Worm (Caenorhabditis elegans) whole organism, L4 larva: ENCODE measurements around the gene srh-15.

ENCODE experiments used
- T20F7.1 ChIP-seq: fragments of 200-800 bp; sonication (Bioruptor generic); optimal IDR thresholded peaks from 2 replicates; lab custom pipeline; 2018; ENCODE audit warnings: mild to moderate bottlenecking, missing genetic modification characterization, missing compliant biosample characterization
- Y48G9A.11 ChIP-seq: fragments of 200-800 bp; sonication (Bioruptor generic); IDR thresholded peaks from 2 replicates; pipeline ENCODE4 v1.3.6; 2022; ENCODE audit warnings: missing genetic modification reagents, missing genetic modification characterization, missing compliant biosample characterization
- Y75B8A.6 ChIP-seq: fragments of 200-800 bp; sonication (Bioruptor generic); IDR thresholded peaks from 2 replicates; pipeline ENCODE4 v1.3.6; 2022; ENCODE audit warnings: missing genetic modification reagents, missing genetic modification characterization, missing compliant biosample characterization
- ZK546.5 ChIP-seq, 2 experiments: sonication (generic microtip); optimal IDR thresholded peaks; 2 replicates each; lab custom pipeline; 2017; ENCODE audit warnings: missing biosample characterization in 2 of 2, missing genetic modification characterization in 2 of 2
- aha-1 ChIP-seq: fragments of 150-350 bp; peaks from one replicate; lab custom pipeline; 2014; ENCODE audit warnings: missing biosample characterization, missing genetic modification characterization
- arid-1 ChIP-seq: fragments of 200-800 bp; sonication (Bioruptor generic); conservative IDR thresholded peaks from 2 replicates; pipeline ENCODE4 v1.3.6; 2022; ENCODE audit warnings: missing genetic modification reagents, missing genetic modification characterization, missing compliant biosample characterization
- attf-4 ChIP-seq: sonication (generic microtip); optimal IDR thresholded peaks from 3 replicates; lab custom pipeline; 2017; ENCODE audit warnings: missing biosample characterization, missing genetic modification characterization
- ceh-44 ChIP-seq: fragments of 200-800 bp; sonication (Bioruptor generic); IDR thresholded peaks from 2 replicates; pipeline ENCODE4 v1.3.6; 2022; ENCODE audit warnings: missing genetic modification reagents, missing genetic modification characterization, missing compliant biosample characterization
- ctbp-1 ChIP-seq: fragments of 200-800 bp; sonication (Bioruptor generic); IDR thresholded peaks from 2 replicates; pipeline ENCODE4 v1.3.6; 2022; ENCODE audit warnings: missing genetic modification reagents, missing genetic modification characterization, missing compliant biosample characterization
- daf-12 ChIP-seq: fragments of 150-350 bp; optimal IDR thresholded peaks from 2 replicates; lab custom pipeline; 2014; ENCODE audit warnings: missing biosample characterization, missing genetic modification reagents, missing genetic modification characterization
- daf-16 ChIP-seq, 3 experiments: sonication (generic microtip); optimal IDR thresholded peaks; 2 replicates each; lab custom pipeline; 2016 to 2017; ENCODE audit warnings: missing genetic modification characterization in 3 of 3, missing genetic modification reagents in 3 of 3, mild to moderate bottlenecking in 2 of 3, missing compliant biosample characterization in 2 of 3, missing biosample characterization in 1 of 3, moderate library complexity in 1 of 3
- daf-19 ChIP-seq: fragments of 200-800 bp; sonication (Bioruptor generic); conservative IDR thresholded peaks from 2 replicates; pipeline ENCODE4 v1.3.6; 2022; ENCODE audit warnings: missing genetic modification characterization, missing compliant biosample characterization
- fkh-10 ChIP-seq: fragments of 150-350 bp; optimal IDR thresholded peaks from 2 replicates; lab custom pipeline; 2014; ENCODE audit warnings: missing biosample characterization, missing genetic modification reagents, missing genetic modification characterization
- hif-1 ChIP-seq, 2 experiments: sonication (generic microtip); optimal IDR thresholded peaks; 2 replicates each; lab custom pipeline; 2016 to 2017; ENCODE audit warnings: missing compliant biosample characterization in 2 of 2, missing genetic modification characterization in 2 of 2, missing genetic modification reagents in 2 of 2, missing genotype in 2 of 2, mild to moderate bottlenecking in 1 of 2
- hlh-30 ChIP-seq: sonication (generic microtip); optimal IDR thresholded peaks from 2 replicates; lab custom pipeline; 2017; ENCODE audit warnings: antibody characterized with exemption, mild to moderate bottlenecking, missing genetic modification characterization, missing compliant biosample characterization; ENCODE audit not compliant: insufficient read depth
- lin-1 ChIP-seq: fragments of 200-800 bp; sonication (Bioruptor generic); IDR thresholded peaks from 2 replicates; pipeline ENCODE4 v1.3.6; 2022; ENCODE audit warnings: missing genetic modification reagents, missing genetic modification characterization, missing compliant biosample characterization
- lin-38 ChIP-seq: fragments of 200-800 bp; sonication (Bioruptor generic); IDR thresholded peaks from 2 replicates; pipeline ENCODE4 v1.3.6; 2022; ENCODE audit warnings: missing genetic modification reagents, missing genetic modification characterization, missing compliant biosample characterization
- madf-5 ChIP-seq, 2 experiments: fragments of 200-800 bp; sonication (Bioruptor generic); IDR thresholded peaks; 2 replicates each; pipeline ENCODE4 v1.3.6; 2022; ENCODE audit warnings: missing compliant biosample characterization in 2 of 2, missing genetic modification characterization in 2 of 2
- mdt-29 ChIP-seq: fragments of 200-800 bp; sonication (Bioruptor generic); IDR thresholded peaks from 2 replicates; pipeline ENCODE4 v1.3.6; 2022; ENCODE audit warnings: missing genetic modification reagents, missing genetic modification characterization, missing compliant biosample characterization
- mes-2 ChIP-seq: sonication (generic microtip); optimal IDR thresholded peaks from 2 replicates; lab custom pipeline; 2016; ENCODE audit warnings: missing genotype, mild to moderate bottlenecking, missing genetic modification characterization, missing compliant biosample characterization; ENCODE audit not compliant: poor library complexity, severe bottlenecking
- mxl-2 ChIP-seq: fragments of 200-800 bp; sonication (Bioruptor generic); conservative IDR thresholded peaks from 2 replicates; pipeline ENCODE4 v1.3.6; 2022; ENCODE audit warnings: missing genetic modification reagents, missing genetic modification characterization, missing compliant biosample characterization
- mxl-3 ChIP-seq: fragments of 200-800 bp; sonication (Bioruptor generic); optimal IDR thresholded peaks from 2 replicates; lab custom pipeline; 2018; ENCODE audit warnings: mild to moderate bottlenecking, missing genetic modification characterization, missing compliant biosample characterization
- nhr-111 ChIP-seq: fragments of 200-800 bp; sonication (Bioruptor generic); optimal IDR thresholded peaks from 2 replicates; lab custom pipeline; 2018; ENCODE audit warnings: mild to moderate bottlenecking, missing genetic modification characterization, missing compliant biosample characterization
- nhr-237 ChIP-seq: sonication (generic microtip); optimal IDR thresholded peaks from 2 replicates; lab custom pipeline; 2017; ENCODE audit warnings: missing biosample characterization, missing genetic modification characterization
- nhr-25 ChIP-seq: sonication (generic microtip); optimal IDR thresholded peaks from 2 replicates; lab custom pipeline; 2017; ENCODE audit warnings: missing genetic modification characterization, mild to moderate bottlenecking, missing compliant biosample characterization, antibody characterized with exemption, moderate library complexity, borderline replicate concordance; ENCODE audit not compliant: insufficient read depth
- nhr-28 ChIP-seq: fragments of 150-350 bp; optimal IDR thresholded peaks from 2 replicates; lab custom pipeline; 2014; ENCODE audit warnings: missing biosample characterization, missing genetic modification characterization
- nhr-48 ChIP-seq: sonication (generic microtip); optimal IDR thresholded peaks from 2 replicates; lab custom pipeline; 2016; ENCODE audit warnings: mild to moderate bottlenecking, missing genetic modification characterization, missing compliant biosample characterization
- php-3 ChIP-seq: fragments of 200-800 bp; sonication (Bioruptor generic); IDR thresholded peaks from 2 replicates; pipeline ENCODE4 v1.3.6; 2022; ENCODE audit warnings: missing genetic modification reagents, missing genetic modification characterization, missing compliant biosample characterization
- saeg-2 ChIP-seq: fragments of 200-800 bp; sonication (Bioruptor generic); IDR thresholded peaks from 2 replicates; pipeline ENCODE4 v1.3.6; 2022; ENCODE audit warnings: missing genetic modification reagents, missing genetic modification characterization, missing compliant biosample characterization
- sdz-12 ChIP-seq: fragments of 200-800 bp; sonication (Bioruptor generic); optimal IDR thresholded peaks from 2 replicates; lab custom pipeline; 2018; ENCODE audit warnings: mild to moderate bottlenecking, missing genetic modification characterization, missing compliant biosample characterization
- spr-1 ChIP-seq: sonication (generic microtip); optimal IDR thresholded peaks from 2 replicates; lab custom pipeline; 2016; ENCODE audit warnings: mild to moderate bottlenecking, missing genetic modification characterization, missing compliant biosample characterization
- spr-3 ChIP-seq: fragments of 200-800 bp; sonication (Bioruptor generic); optimal IDR thresholded peaks from 2 replicates; lab custom pipeline; 2018; ENCODE audit warnings: mild to moderate bottlenecking, missing genetic modification characterization, missing compliant biosample characterization
- tra-1 ChIP-seq: fragments of 200-800 bp; sonication (Bioruptor generic); IDR thresholded peaks from 2 replicates; pipeline ENCODE4 v1.3.6; 2022; ENCODE audit warnings: missing genetic modification reagents, missing genetic modification characterization, missing compliant biosample characterization
- unc-62 ChIP-seq, 3 experiments: fragments of 150-350 bp in 1 of 3; sonication (generic microtip); optimal IDR thresholded peaks in 2 of 3; peaks in 1 of 3; 1 replicate in 1 of 3; 2 replicates in 2 of 3; lab custom pipeline; 2014 to 2017; ENCODE audit warnings: missing biosample characterization in 3 of 3, missing genetic modification characterization in 3 of 3, missing genetic modification reagents in 3 of 3, missing genotype in 1 of 3
- vab-7 ChIP-seq: fragments of 200-800 bp; sonication (Bioruptor generic); IDR thresholded peaks from 2 replicates; pipeline ENCODE4 v1.3.6; 2022; ENCODE audit warnings: missing genetic modification reagents, missing genetic modification characterization, missing compliant biosample characterization
- zag-1 ChIP-seq: fragments of 150-350 bp; optimal IDR thresholded peaks from 2 replicates; lab custom pipeline; 2014; ENCODE audit warnings: missing biosample characterization, missing genetic modification characterization
- zfp-3 ChIP-seq: fragments of 200-800 bp; sonication (Bioruptor generic); conservative IDR thresholded peaks from 2 replicates; pipeline ENCODE4 v1.3.6; 2022; ENCODE audit warnings: missing genetic modification reagents, missing genetic modification characterization, missing compliant biosample characterization
- zip-11 ChIP-seq: fragments of 200-800 bp; sonication (Bioruptor generic); IDR thresholded peaks from 2 replicates; pipeline ENCODE4 v1.3.6; 2022; ENCODE audit warnings: missing genetic modification characterization, missing compliant biosample characterization

Gene srh-15

DNA sequence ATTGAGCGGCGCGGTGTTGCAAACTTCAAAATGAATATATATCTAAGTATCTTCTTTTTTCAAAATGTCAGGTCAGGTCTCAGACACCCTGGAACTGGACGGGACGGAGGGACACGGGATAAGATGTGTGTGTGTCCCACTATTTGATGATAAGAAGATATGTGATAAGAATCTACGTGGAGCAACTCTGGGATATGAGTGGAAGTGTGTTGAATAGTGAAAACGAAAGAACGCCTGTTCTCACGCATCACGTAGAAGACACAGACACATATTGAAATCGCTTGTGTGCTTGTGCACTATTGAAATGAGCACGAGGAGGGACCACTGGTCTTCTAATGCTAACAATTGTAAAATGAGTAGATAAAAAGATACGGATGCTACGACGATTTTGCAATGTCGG is 24.9 kb upstream of the srh-15 start, which contains the start of gene uig-1:
Gene uig-1, minus strand, starts transcription at position 120 of the 400 bp plus-strand sequence.
- TF ChIP-seq nhr-237: no peak
- TF ChIP-seq unc-62 (GFP tag; optimal IDR thresholded peaks at IDR 0.05 in 1 of 2; lab: Kevin White, UChicago): peak in 1 of 2 experiments; percentile 63
- TF ChIP-seq unc-62 (tag; optimal IDR thresholded peaks at IDR 0.05; lab: Kevin White, UChicago): no peak

DNA sequence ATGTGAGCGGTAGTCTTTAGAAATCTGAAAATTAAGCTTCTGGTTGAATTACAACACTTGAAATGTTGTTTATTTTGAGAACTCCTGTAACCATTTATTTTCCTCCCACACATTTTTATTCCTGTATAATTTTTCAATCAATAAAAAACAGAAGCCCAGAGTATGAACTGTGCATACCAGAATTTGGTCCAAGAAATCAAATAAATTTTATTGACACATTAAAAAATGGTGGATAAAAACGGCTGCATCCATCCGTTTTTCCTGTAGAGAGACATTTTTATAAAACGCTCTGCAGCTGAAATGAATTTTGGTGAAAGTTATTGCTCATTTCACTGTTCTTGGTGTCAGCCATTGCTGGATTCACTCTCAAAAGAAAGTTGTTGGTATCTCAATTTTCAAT is 23.6 kb upstream of the srh-15 start, which contains the start of gene C26E1.1:
Gene C26E1.1, plus strand, starts transcription at position 301 of the 400 bp plus-strand sequence.
- TF ChIP-seq lin-38 (GFP tag; lab: Robert Waterston, UW): no peak
- TF ChIP-seq nhr-25 (tag; lab: Kevin White, UChicago): no peak
- no peak for TF ChIP-seq daf-12
- no peak for TF ChIP-seq ceh-44
- TF ChIP-seq saeg-2 (GFP tag; lab: Robert Waterston, UW): no peak
- TF ChIP-seq php-3: no peak
- no peak for TF ChIP-seq zip-11 (GFP tag; lab: Robert Waterston, UW)
- no peak for TF ChIP-seq mxl-3 (GFP tag; lab: Kevin White, UChicago)
- TF ChIP-seq T20F7.1: no peak
- no peak for TF ChIP-seq nhr-111 (GFP tag; lab: Kevin White, UChicago)
- TF ChIP-seq attf-4 (tag; lab: Kevin White, UChicago): no peak
- no peak for TF ChIP-seq nhr-48 (tag; lab: Kevin White, UChicago)
- TF ChIP-seq madf-5 (GFP tag; IDR thresholded peaks at IDR 0.05; lab: Robert Waterston, UW): no peak
- TF ChIP-seq daf-19: no peak
- TF ChIP-seq sdz-12 (GFP tag; lab: Kevin White, UChicago): no peak
- TF ChIP-seq zfp-3 (GFP tag; lab: Robert Waterston, UW): no peak
- TF ChIP-seq arid-1 (GFP tag; lab: Robert Waterston, UW): no peak
- TF ChIP-seq mes-2 (tag; lab: Kevin White, UChicago): no peak
- TF ChIP-seq, all 104 proteins: peak for 0

ce11 chrV:13298706-13299105 is 22.1 kb upstream of the srh-15 start:
- peak in 1 of 2 experiments; percentile 83 for TF ChIP-seq unc-62 (GFP tag; optimal IDR thresholded peaks at IDR 0.05 in 1 of 2; lab: Kevin White, UChicago)
- TF ChIP-seq unc-62 (tag; optimal IDR thresholded peaks at IDR 0.05; lab: Kevin White, UChicago): no peak
- no peak for TF ChIP-seq php-3
- TF ChIP-seq daf-16 (GFP tag; optimal IDR thresholded peaks at IDR 0.05; lab: Kevin White, UChicago): peak in 1 of 2 experiments; percentile 93
- no peak for TF ChIP-seq daf-16 (tag; optimal IDR thresholded peaks at IDR 0.05; lab: Kevin White, UChicago)
- TF ChIP-seq, all 104 proteins: peak for 2

- TF ChIP-seq lin-1 (GFP tag; lab: Robert Waterston, UW): no peak
- no peak for TF ChIP-seq vab-7 (GFP tag; lab: Robert Waterston, UW)
- TF ChIP-seq ctbp-1 (GFP tag; lab: Robert Waterston, UW): no peak
Measured at ce11 chrV:13299398-13299797, 21.4 kb upstream of the srh-15 start.

ce11 chrV:13300492-13300891 is 20.3 kb upstream of the srh-15 start:
- TF ChIP-seq aha-1 (tag; lab: Kevin White, UChicago) (peak; percentile 89), spr-1 (no peak), spr-3 (GFP tag; lab: Kevin White, UChicago) (no peak), hif-1 (tag; optimal IDR thresholded peaks at IDR 0.05; lab: Kevin White, UChicago) (no peak), mdt-29 (GFP tag; lab: Robert Waterston, UW) (no peak), zag-1 (no peak), Y75B8A.6 (GFP tag; lab: Robert Waterston, UW) (no peak), daf-16 (GFP tag; optimal IDR thresholded peaks at IDR 0.05; lab: Kevin White, UChicago) (peak in 1 of 2 experiments; percentile 84), daf-16 (tag; optimal IDR thresholded peaks at IDR 0.05; lab: Kevin White, UChicago) (no peak), Y48G9A.11 (GFP tag; lab: Robert Waterston, UW) (no peak), mxl-2 (GFP tag; lab: Robert Waterston, UW) (no peak), lin-1 (GFP tag; lab: Robert Waterston, UW) (no peak), ZK546.5 (tag; optimal IDR thresholded peaks at IDR 0.05; lab: Kevin White, UChicago) (no peak), tra-1 (GFP tag; lab: Robert Waterston, UW) (0 out of 2 replicates have a peak, but pooled peaks have one; percentile 15), fkh-10 (GFP tag; lab: Kevin White, UChicago) (no peak), zfp-3 (GFP tag; lab: Robert Waterston, UW) (no peak), hlh-30 (tag; lab: Kevin White, UChicago) (peak; percentile 74), nhr-28 (tag; lab: Kevin White, UChicago) (peak; percentile 19)
